Fruit fly (Drosophila melanogaster) Kc167 (cell line): Measurements from ENCODE around the gene CG3505.

Source experiments
- Myc ChIP-seq: fragments of >200 bp; optimal IDR thresholded peaks from 2 replicates; lab custom pipeline; 2017; ENCODE audit warnings: missing external identifiers
- Sin3A ChIP-seq: fragments of >200 bp; optimal IDR thresholded peaks from 2 replicates; lab custom pipeline; 2018; ENCODE audit warnings: missing external identifiers
- h ChIP-seq: fragments of >200 bp; optimal IDR thresholded peaks from 3 replicates; lab custom pipeline; 2018; ENCODE audit warnings: missing external identifiers
- psq ChIP-seq: fragments of >200 bp; optimal IDR thresholded peaks from 2 replicates; lab custom pipeline; 2017; ENCODE audit warnings: missing external identifiers
- ttk ChIP-seq: sonication (Bioruptor generic); optimal IDR thresholded peaks from 2 replicates; lab custom pipeline; 2017; ENCODE audit warnings: missing external identifiers

- TF ChIP-seq h (lab: Kevin White, UChicago) (no peak), Myc (lab: Kevin White, UChicago) (no peak), ttk (lab: Kevin White, UChicago) (no peak), Sin3A (lab: Kevin White, UChicago) (no peak), psq (lab: Kevin White, UChicago) (no peak)
These were observed 35.7 kb downstream of the CG3505 start for dm6 chr3R:14692971-14693253.
